Fruit fly (Drosophila melanogaster): Measurements from ENCODE around the gene CG7394.

Gene CG7394

DNA sequence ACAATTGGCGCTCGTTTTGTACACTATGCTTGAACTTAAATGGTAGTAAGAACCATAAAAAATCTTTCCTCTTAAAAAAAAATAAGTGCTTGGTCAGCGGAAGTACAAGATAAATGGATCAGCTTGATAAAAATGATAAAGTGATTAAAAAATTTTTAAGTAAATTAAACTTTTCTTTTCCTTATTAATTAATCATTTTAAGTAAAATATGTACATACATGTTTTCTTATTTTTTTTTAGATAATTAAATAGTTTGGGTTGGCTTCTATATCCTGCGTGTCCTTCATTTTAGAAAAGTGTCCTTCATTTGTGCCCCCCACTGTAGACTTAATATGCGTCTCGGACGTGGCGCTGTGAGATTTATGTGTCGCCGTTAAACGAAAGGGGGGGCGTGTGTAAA, 5.2 kb upstream of the CG7394 start (continued):
- no peak for TF ChIP-seq Deaf1 (tag; optimal IDR thresholded peaks at IDR 0.05)
- TF ChIP-seq CrebB (tag; optimal IDR thresholded peaks at IDR 0.05): no peak
- no peak for TF ChIP-seq Ada2b (GFP tag; IDR thresholded peaks at IDR 0.05)
- TF ChIP-seq CG31224 (GFP tag; IDR thresholded peaks at IDR 0.05): no peak
- TF ChIP-seq Med (GFP tag): no peak
- TF ChIP-seq CG2129 (GFP tag; IDR thresholded peaks at IDR 0.05; ENCODE audit: partially characterized antibody): no peak
- peak; percentile 38; the same call in 1 of the 2 replicates for TF ChIP-seq Rfx (GFP tag; IDR thresholded peaks at IDR 0.05)
- TF ChIP-seq Lim3 (GFP tag; IDR thresholded peaks at IDR 0.05): no peak
- no peak for TF ChIP-seq hbn (GFP tag; IDR thresholded peaks at IDR 0.05; ENCODE audit: partially characterized antibody)
- TF ChIP-seq lbe (GFP tag; optimal IDR thresholded peaks at IDR 0.05): no peak
- TF ChIP-seq jing (GFP tag; optimal IDR thresholded peaks at IDR 0.05): no peak
- no peak for TF ChIP-seq HmgD (GFP tag; optimal IDR thresholded peaks at IDR 0.05)
- TF ChIP-seq CG17912 (GFP tag; optimal IDR thresholded peaks at IDR 0.05): no peak
- no peak for TF ChIP-seq CG10274 (GFP tag; optimal IDR thresholded peaks at IDR 0.05)
- no peak for TF ChIP-seq CG14710 (tag; optimal IDR thresholded peaks at IDR 0.05)
- TF ChIP-seq Mes4 (GFP tag; optimal IDR thresholded peaks at IDR 0.05): no peak
- TF ChIP-seq CG7839 (tag; optimal IDR thresholded peaks at IDR 0.05): peak; percentile 57
- no peak for TF ChIP-seq B-H2 (GFP tag; optimal IDR thresholded peaks at IDR 0.05)
- TF ChIP-seq danr (GFP tag; IDR thresholded peaks at IDR 0.05): no peak
- no peak for TF ChIP-seq CG43689 (GFP tag; IDR thresholded peaks at IDR 0.05)
- TF ChIP-seq sqz (GFP tag; optimal IDR thresholded peaks at IDR 0.05): no peak
- no peak for TF ChIP-seq CG17829 (tag; optimal IDR thresholded peaks at IDR 0.05)
- TF ChIP-seq CG11504 (tag; optimal IDR thresholded peaks at IDR 0.05): peak; percentile 15
- TF ChIP-seq CG13123 (GFP tag; optimal IDR thresholded peaks at IDR 0.05): no peak
- no peak for TF ChIP-seq fd64A (GFP tag; optimal IDR thresholded peaks at IDR 0.05)
- TF ChIP-seq HHEX (GFP tag; optimal IDR thresholded peaks at IDR 0.05): no peak
- TF ChIP-seq Chrac-16 (GFP tag; optimal IDR thresholded peaks at IDR 0.05): no peak
- no peak for TF ChIP-seq CG13287 (GFP tag; IDR thresholded peaks at IDR 0.05; ENCODE audit: partially characterized antibody)
- no peak for TF ChIP-seq Blimp-1 (GFP tag; optimal IDR thresholded peaks at IDR 0.05)
- TF ChIP-seq E2f1 (GFP tag; IDR thresholded peaks at IDR 0.05): no peak
- TF ChIP-seq row (GFP tag; IDR thresholded peaks at IDR 0.05): peak; percentile 15; the same call in 1 of the 3 replicates
- no peak for TF ChIP-seq CG13624 (GFP tag; optimal IDR thresholded peaks at IDR 0.05)
- TF ChIP-seq da (GFP tag; optimal IDR thresholded peaks at IDR 0.05): no peak
- peak; percentile 51 for TF ChIP-seq Dek (tag; optimal IDR thresholded peaks at IDR 0.05)
- no peak for TF ChIP-seq Dad (GFP tag; optimal IDR thresholded peaks at IDR 0.05)
- peak; percentile 33 for TF ChIP-seq vfl (GFP tag; optimal IDR thresholded peaks at IDR 0.05)
- no peak for TF ChIP-seq CG1832 (GFP tag; optimal IDR thresholded peaks at IDR 0.05)
- TF ChIP-seq sima (GFP tag; optimal IDR thresholded peaks at IDR 0.05): no peak
- TF ChIP-seq cg (GFP tag; optimal IDR thresholded peaks at IDR 0.05): no peak
- TF ChIP-seq CG9817 (tag; optimal IDR thresholded peaks at IDR 0.05): peak; percentile 31
- no peak for TF ChIP-seq crp (GFP tag; optimal IDR thresholded peaks at IDR 0.05)
- TF ChIP-seq CG14441 (GFP tag; IDR thresholded peaks at IDR 0.05): no peak
- peak in 1 of 2 experiments; percentile 24 for TF ChIP-seq dpn (GFP tag; optimal IDR thresholded peaks at IDR 0.05)
- TF ChIP-seq Ssrp (tag; optimal IDR thresholded peaks at IDR 0.05): no peak
- no peak for TF ChIP-seq rib (GFP tag; IDR thresholded peaks at IDR 0.05)
- no peak for TF ChIP-seq CG8765 (GFP tag; IDR thresholded peaks at IDR 0.05)
- no peak for TF ChIP-seq Gug (GFP tag; IDR thresholded peaks at IDR 0.05)
- no peak for TF ChIP-seq CG18764 (GFP tag; optimal IDR thresholded peaks at IDR 0.05)
- TF ChIP-seq Rx (GFP tag; IDR thresholded peaks at IDR 0.05): no peak
- TF ChIP-seq CG8359 (GFP tag; optimal IDR thresholded peaks at IDR 0.05; ENCODE audit: borderline replicate concordance): no peak
- TF ChIP-seq pfk (GFP tag; optimal IDR thresholded peaks at IDR 0.05): no peak
- no peak for TF ChIP-seq Aef1 (GFP tag; IDR thresholded peaks at IDR 0.05)

All from whole organism, embryonic.